Worm (Caenorhabditis elegans): ENCODE data around the gene W02D7.4.

Gene W02D7.4

DNA sequence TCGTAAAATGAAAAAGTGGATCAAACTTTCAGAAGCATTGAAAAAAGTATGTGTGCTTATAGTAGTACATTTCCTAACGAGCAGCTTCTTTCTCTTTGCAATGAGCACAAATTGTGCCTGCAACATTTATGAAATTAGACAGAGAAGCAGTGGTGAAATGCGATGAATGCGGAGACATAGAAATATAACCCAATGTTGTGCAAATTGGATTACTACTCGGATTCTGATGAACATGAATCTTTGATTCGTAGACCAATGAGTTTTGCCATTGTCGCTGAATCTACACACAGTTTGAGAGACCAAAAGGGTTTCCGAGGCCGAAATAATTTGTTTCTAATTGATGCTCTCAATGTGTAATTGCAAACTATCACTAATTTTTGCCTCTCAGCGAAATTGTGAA, 43.5 kb downstream of the W02D7.4 start:
- no peak for TF ChIP-seq cog-1 (tag; optimal IDR thresholded peaks at IDR 0.05)
- TF ChIP-seq ref-1 (GFP tag; conservative IDR thresholded peaks at IDR 0.05) = no peak
- TF ChIP-seq klf-2 (GFP tag; conservative IDR thresholded peaks at IDR 0.05) = no peak
- TF ChIP-seq T22C8.4 (GFP tag; IDR thresholded peaks at IDR 0.05) = no peak
- TF ChIP-seq tab-1 (GFP tag; IDR thresholded peaks at IDR 0.05) = no peak
- TF ChIP-seq flt-1 (GFP tag; IDR thresholded peaks at IDR 0.05) = no peak
- TF ChIP-seq med-1 (GFP tag; optimal IDR thresholded peaks at IDR 0.05; ENCODE audit: insufficient read depth) = no peak
- no peak for TF ChIP-seq ztf-23 (GFP tag; IDR thresholded peaks at IDR 0.05)
- TF ChIP-seq ztf-29 (GFP tag; IDR thresholded peaks at IDR 0.05) = no peak

ce11 chrV:8252532-8252931, 44.9 kb downstream of the W02D7.4 start:
- no peak for TF ChIP-seq flt-1 (GFP tag; IDR thresholded peaks at IDR 0.05)
- TF ChIP-seq klf-2 (GFP tag; conservative IDR thresholded peaks at IDR 0.05) = no peak
- no peak for TF ChIP-seq ztf-23 (GFP tag; IDR thresholded peaks at IDR 0.05)
- TF ChIP-seq cog-1 (tag; optimal IDR thresholded peaks at IDR 0.05) = no peak
- TF ChIP-seq ref-1 (GFP tag; conservative IDR thresholded peaks at IDR 0.05) = no peak
- no peak for TF ChIP-seq med-1 (GFP tag; optimal IDR thresholded peaks at IDR 0.05; ENCODE audit: insufficient read depth)

DNA sequence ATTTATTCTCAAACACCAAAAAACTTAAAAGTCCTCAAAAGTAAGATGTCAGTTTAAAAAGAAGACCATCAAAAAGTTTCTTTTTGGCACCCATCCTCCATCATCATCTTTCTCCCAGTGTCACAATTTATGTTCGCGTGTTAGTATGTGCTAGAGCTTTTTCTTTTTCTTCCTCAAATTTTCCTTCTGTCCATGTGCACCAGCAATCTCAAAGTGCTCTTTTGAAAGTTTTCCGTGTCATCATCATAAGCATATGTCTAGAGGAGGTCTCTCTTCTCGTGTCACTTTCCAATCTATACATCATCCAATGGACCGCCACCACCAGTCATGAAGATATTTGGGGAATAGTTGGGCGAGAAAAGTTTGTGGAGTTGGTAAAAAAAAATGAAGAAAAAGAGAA, 46.3 kb downstream of the W02D7.4 start:
- no peak for TF ChIP-seq cog-1 (tag; optimal IDR thresholded peaks at IDR 0.05)
- no peak for TF ChIP-seq ref-1 (GFP tag; conservative IDR thresholded peaks at IDR 0.05)
- TF ChIP-seq ztf-29 (GFP tag; IDR thresholded peaks at IDR 0.05) = no peak
- TF ChIP-seq flt-1 (GFP tag; IDR thresholded peaks at IDR 0.05) = no peak
- TF ChIP-seq klf-2 (GFP tag; conservative IDR thresholded peaks at IDR 0.05) = no peak
- TF ChIP-seq ztf-23 (GFP tag; IDR thresholded peaks at IDR 0.05) = no peak
- no peak for TF ChIP-seq tab-1 (GFP tag; IDR thresholded peaks at IDR 0.05)
- no peak for TF ChIP-seq med-1 (GFP tag; optimal IDR thresholded peaks at IDR 0.05; ENCODE audit: insufficient read depth)
- no peak for TF ChIP-seq T22C8.4 (GFP tag; IDR thresholded peaks at IDR 0.05)

- TF ChIP-seq tab-1 (GFP tag; IDR thresholded peaks at IDR 0.05) = no peak
These were observed 47.2 kb downstream of the W02D7.4 start, which contains the start of gene C16D9.6 for ce11 chrV:8250208-8250607. TSS of gene C16D9.6 (minus strand) at chrV:8250308.

- 0 out of 2 replicates have a peak, but pooled peaks have one; percentile 36 for TF ChIP-seq flt-1 (GFP tag; IDR thresholded peaks at IDR 0.05)
- TF ChIP-seq med-1 (GFP tag; optimal IDR thresholded peaks at IDR 0.05; ENCODE audit: insufficient read depth) = no peak
These were observed 49.9 kb downstream of the W02D7.4 start for ce11 chrV:8247311-8248105.
